Worm (Caenorhabditis elegans) whole organism, L2 larva: ENCODE results near the gene T09A5.5.

Source experiments
- C34F6.9 ChIP-seq: fragments of 150-350 bp; optimal IDR thresholded peaks from 2 replicates; lab custom pipeline; 2014; ENCODE audit warnings: missing biosample characterization, missing genetic modification characterization
- F13H6.1 ChIP-seq: sonication (generic microtip); optimal IDR thresholded peaks from 2 replicates; lab custom pipeline; 2016; ENCODE audit warnings: missing genetic modification characterization, missing compliant biosample characterization
- R02D3.7 ChIP-seq: fragments of 150-350 bp; optimal IDR thresholded peaks from 2 replicates; lab custom pipeline; 2014; ENCODE audit warnings: missing biosample characterization, missing genetic modification characterization
- Y55F3AM.14 ChIP-seq: fragments of 200-800 bp; sonication (Bioruptor generic); optimal IDR thresholded peaks from 2 replicates; lab custom pipeline; 2018; ENCODE audit warnings: mild to moderate bottlenecking, missing genetic modification characterization, missing compliant biosample characterization
- ZK546.5 ChIP-seq: sonication (generic microtip); optimal IDR thresholded peaks from 2 replicates; lab custom pipeline; 2017; ENCODE audit warnings: missing biosample characterization, missing genetic modification characterization
- aly-2 ChIP-seq: fragments of 150-350 bp; optimal IDR thresholded peaks from 2 replicates; lab custom pipeline; 2014; ENCODE audit warnings: missing biosample characterization, missing genetic modification characterization
- ama-1 ChIP-seq: fragments of 150-350 bp; optimal IDR thresholded peaks from 2 replicates; lab custom pipeline; 2018; ENCODE audit warnings: inconsistent platforms
- blmp-1 ChIP-seq: sonication (generic microtip); optimal IDR thresholded peaks from 2 replicates; lab custom pipeline; 2017; ENCODE audit warnings: missing genetic modification characterization, mild to moderate bottlenecking, missing compliant biosample characterization, antibody characterized with exemption, moderate library complexity; ENCODE audit not compliant: insufficient read depth
- ceh-82 ChIP-seq: fragments of 150-350 bp; optimal IDR thresholded peaks from 2 replicates; lab custom pipeline; 2014; ENCODE audit warnings: missing biosample characterization, missing genetic modification characterization
- crh-2 ChIP-seq: sonication (generic microtip); optimal IDR thresholded peaks from 2 replicates; lab custom pipeline; 2017; ENCODE audit warnings: missing biosample characterization, missing genetic modification characterization
- dmd-4 ChIP-seq: sonication (generic microtip); optimal IDR thresholded peaks from 2 replicates; lab custom pipeline; 2017; ENCODE audit warnings: missing biosample characterization, missing genetic modification characterization
- egl-27 ChIP-seq: sonication (generic microtip); optimal IDR thresholded peaks from 3 replicates; lab custom pipeline; 2017; ENCODE audit warnings: missing biosample characterization, missing genetic modification reagents, missing genetic modification characterization
- elt-1 ChIP-seq: fragments of 150-350 bp; optimal IDR thresholded peaks from 2 replicates; lab custom pipeline; 2014; ENCODE audit warnings: missing biosample characterization, missing genetic modification characterization
- elt-3 ChIP-seq: sonication (generic microtip); optimal IDR thresholded peaks from 2 replicates; lab custom pipeline; 2017; ENCODE audit warnings: missing biosample characterization, missing genetic modification characterization
- fos-1 ChIP-seq: fragments of 150-350 bp; optimal IDR thresholded peaks from 2 replicates; lab custom pipeline; 2014; ENCODE audit warnings: missing biosample characterization, missing genetic modification characterization
- gmeb-1 ChIP-seq: fragments of 150-350 bp; optimal IDR thresholded peaks from 2 replicates; lab custom pipeline; 2014; ENCODE audit warnings: missing biosample characterization, missing genetic modification characterization
- lin-11 ChIP-seq: fragments of 150-350 bp; sonication (generic microtip); optimal IDR thresholded peaks from 2 replicates; lab custom pipeline; 2014; ENCODE audit warnings: missing biosample characterization, missing genetic modification characterization, inconsistent platforms, mixed read lengths
- lin-13 ChIP-seq: fragments of 150-350 bp; optimal IDR thresholded peaks from 2 replicates; lab custom pipeline; 2014; ENCODE audit warnings: missing biosample characterization, missing genetic modification reagents, missing genetic modification characterization
- lin-39 ChIP-seq: fragments of 150-350 bp; optimal IDR thresholded peaks from 2 replicates; lab custom pipeline; 2014; ENCODE audit warnings: missing biosample characterization, missing genetic modification reagents, missing genetic modification characterization
- lsy-2 ChIP-seq, 2 experiments: fragments of 150-350 bp in 1 of 2; sonication (generic microtip) in 1 of 2; optimal IDR thresholded peaks; 2 replicates each; lab custom pipeline; 2014 to 2017; ENCODE audit warnings: missing biosample characterization in 2 of 2, missing genetic modification characterization in 2 of 2
- mdl-1 ChIP-seq, 2 experiments: fragments of 150-350 bp in 1 of 2; sonication (generic microtip) in 1 of 2; optimal IDR thresholded peaks; 2 replicates each; lab custom pipeline; 2017; ENCODE audit warnings: missing biosample characterization in 2 of 2, missing genetic modification characterization in 2 of 2
- nhr-10 ChIP-seq: sonication (generic microtip); optimal IDR thresholded peaks from 2 replicates; lab custom pipeline; 2017; ENCODE audit warnings: missing biosample characterization, missing genetic modification characterization
- nhr-11 ChIP-seq: fragments of 150-350 bp; optimal IDR thresholded peaks from 2 replicates; lab custom pipeline; 2014; ENCODE audit warnings: missing biosample characterization, missing genetic modification characterization
- nhr-12 ChIP-seq: fragments of 150-350 bp; optimal IDR thresholded peaks from 2 replicates; lab custom pipeline; 2014; ENCODE audit warnings: missing biosample characterization, missing genetic modification characterization
- nhr-129 ChIP-seq: fragments of 150-350 bp; optimal IDR thresholded peaks from 2 replicates; lab custom pipeline; 2014; ENCODE audit warnings: missing biosample characterization, missing genetic modification characterization
- nhr-21 ChIP-seq: fragments of 150-350 bp; optimal IDR thresholded peaks from 2 replicates; lab custom pipeline; 2014; ENCODE audit warnings: missing biosample characterization, missing genetic modification characterization
- nhr-23 ChIP-seq: fragments of 150-350 bp; optimal IDR thresholded peaks from 2 replicates; lab custom pipeline; 2014; ENCODE audit warnings: missing biosample characterization, missing genetic modification reagents, missing genetic modification characterization
- nhr-237 ChIP-seq: fragments of 150-350 bp; optimal IDR thresholded peaks from 2 replicates; lab custom pipeline; 2014; ENCODE audit warnings: missing biosample characterization, missing genetic modification characterization
- nhr-6 ChIP-seq: fragments of 150-350 bp; optimal IDR thresholded peaks from 2 replicates; lab custom pipeline; 2014; ENCODE audit warnings: missing biosample characterization, missing genetic modification characterization
- nhr-77 ChIP-seq: fragments of 150-350 bp; optimal IDR thresholded peaks from 2 replicates; lab custom pipeline; 2014; ENCODE audit warnings: missing biosample characterization, missing genetic modification characterization
- peb-1 ChIP-seq: fragments of 150-350 bp; optimal IDR thresholded peaks from 2 replicates; lab custom pipeline; 2014; ENCODE audit warnings: missing biosample characterization, missing genetic modification characterization
- sem-4 ChIP-seq: fragments of 150-350 bp; optimal IDR thresholded peaks from 2 replicates; lab custom pipeline; 2014; ENCODE audit warnings: missing biosample characterization, missing genetic modification reagents, missing genetic modification characterization
- skn-1 ChIP-seq: sonication (generic microtip); optimal IDR thresholded peaks from 2 replicates; lab custom pipeline; 2017; ENCODE audit warnings: missing biosample characterization, missing genetic modification characterization
- sma-3 ChIP-seq: sonication (generic microtip); optimal IDR thresholded peaks from 2 replicates; lab custom pipeline; 2016; ENCODE audit warnings: missing genetic modification reagents, missing genetic modification characterization, missing compliant biosample characterization
- sma-9 ChIP-seq, 2 experiments: fragments of 150-350 bp in 1 of 2; sonication (generic microtip) in 1 of 2; optimal IDR thresholded peaks; 2 replicates each; lab custom pipeline; 2014 to 2016; ENCODE audit warnings: missing genetic modification characterization in 2 of 2, mild to moderate bottlenecking in 1 of 2, missing biosample characterization in 1 of 2, missing compliant biosample characterization in 1 of 2, missing genetic modification reagents in 1 of 2, moderate library complexity in 1 of 2
- snpc-4 ChIP-seq: fragments of 150-350 bp; optimal IDR thresholded peaks from 2 replicates; lab custom pipeline; 2014; ENCODE audit warnings: missing biosample characterization, missing genetic modification characterization
- unc-39 ChIP-seq: fragments of 150-350 bp; optimal IDR thresholded peaks from 2 replicates; lab custom pipeline; 2014; ENCODE audit warnings: missing biosample characterization, missing genetic modification characterization
- unc-55 ChIP-seq: fragments of 150-350 bp; sonication (generic microtip); optimal IDR thresholded peaks from 3 replicates; lab custom pipeline; 2014; ENCODE audit warnings: missing biosample characterization, missing genetic modification reagents, missing genetic modification characterization
- unc-62 ChIP-seq: fragments of 150-350 bp; optimal IDR thresholded peaks from 2 replicates; lab custom pipeline; 2014; ENCODE audit warnings: missing biosample characterization, missing genetic modification reagents, missing genetic modification characterization
- zag-1 ChIP-seq: fragments of 150-350 bp; optimal IDR thresholded peaks from 2 replicates; lab custom pipeline; 2014; ENCODE audit warnings: missing biosample characterization, missing genetic modification characterization
- ztf-1 ChIP-seq: fragments of 200-800 bp; sonication (Bioruptor generic); conservative IDR thresholded peaks from 2 replicates; pipeline ENCODE4 v1.3.6; 2022; ENCODE audit warnings: missing genetic modification characterization, missing compliant biosample characterization
- ztf-4 ChIP-seq: fragments of 150-350 bp; optimal IDR thresholded peaks from 2 replicates; lab custom pipeline; 2014; ENCODE audit warnings: missing biosample characterization, missing genetic modification characterization

Gene T09A5.5

ce11 chrII:7891869-7892615 is 38.5 kb upstream of the T09A5.5 start (continued):
- TF ChIP-seq aly-2 (tag; lab: Kevin White, UChicago) (no peak), snpc-4 (tag; lab: Kevin White, UChicago) (peak; percentile 22), sem-4 (peak; percentile 70), nhr-237 (no peak), F13H6.1 (peak; percentile 60), nhr-6 (tag; lab: Kevin White, UChicago) (no peak)

- TF ChIP-seq zag-1 (tag; lab: Kevin White, UChicago) (no peak), fos-1 (peak; percentile 27), gmeb-1 (tag; lab: Kevin White, UChicago) (peak; percentile 1), unc-62 (GFP tag; lab: Kevin White, UChicago) (no peak), sem-4 (no peak), sma-9 (GFP tag; optimal IDR thresholded peaks at IDR 0.05; lab: Kevin White, UChicago) (peak; percentile 64), sma-9 (tag; optimal IDR thresholded peaks at IDR 0.05; lab: Kevin White, UChicago) (no peak), nhr-237 (no peak), lsy-2 (tag; optimal IDR thresholded peaks at IDR 0.05; lab: Kevin White, UChicago) (no peak), ama-1 (lab: Kevin White, UChicago) (no peak)
- TF ChIP-seq, all 48 proteins: peak for 3
Measured at ce11 chrII:7889321-7889720, 35.7 kb upstream of the T09A5.5 start.

- TF ChIP-seq C34F6.9 (tag; lab: Kevin White, UChicago) (peak; percentile 18), sma-9 (GFP tag; optimal IDR thresholded peaks at IDR 0.05; lab: Kevin White, UChicago) (peak; percentile 19), sma-9 (tag; optimal IDR thresholded peaks at IDR 0.05; lab: Kevin White, UChicago) (no peak), F13H6.1 (peak; percentile 40), nhr-129 (tag; lab: Kevin White, UChicago) (peak; percentile 57), crh-2 (tag; lab: Kevin White, UChicago) (peak; percentile 16), lin-13 (GFP tag; lab: Kevin White, UChicago) (no peak), skn-1 (tag; lab: Kevin White, UChicago) (peak; percentile 16), nhr-10 (tag; lab: Kevin White, UChicago) (no peak), lsy-2 (tag; optimal IDR thresholded peaks at IDR 0.05; lab: Kevin White, UChicago) (peak in 1 of 2 experiments; percentile 42)
Measured at ce11 chrII:7888759-7889158, 35.2 kb upstream of the T09A5.5 start.

ce11 chrII:7887295-7887694 is 33.7 kb upstream of the T09A5.5 start:
- TF ChIP-seq C34F6.9 (tag; lab: Kevin White, UChicago) (peak; percentile 88), lin-11 (tag; lab: Kevin White, UChicago) (peak; percentile 21), R02D3.7 (tag; lab: Kevin White, UChicago) (no peak), skn-1 (tag; lab: Kevin White, UChicago) (peak; percentile 28), elt-1 (tag; lab: Kevin White, UChicago) (no peak), nhr-6 (tag; lab: Kevin White, UChicago) (no peak), zag-1 (tag; lab: Kevin White, UChicago) (peak; percentile 83), unc-62 (GFP tag; lab: Kevin White, UChicago) (no peak), lin-39 (tag; lab: Kevin White, UChicago) (no peak), nhr-12 (no peak), lin-13 (GFP tag; lab: Kevin White, UChicago) (peak; percentile 17), gmeb-1 (tag; lab: Kevin White, UChicago) (no peak), egl-27 (tag; lab: Kevin White, UChicago) (no peak), Y55F3AM.14 (GFP tag; lab: Kevin White, UChicago) (no peak), peb-1 (no peak), crh-2 (tag; lab: Kevin White, UChicago) (peak; percentile 85), unc-39 (no peak), ceh-82 (no peak), ama-1 (lab: Kevin White, UChicago) (peak; percentile 41), dmd-4 (tag; lab: Kevin White, UChicago) (no peak), sma-3 (no peak), ZK546.5 (tag; lab: Kevin White, UChicago) (no peak), lsy-2 (tag; optimal IDR thresholded peaks at IDR 0.05; lab: Kevin White, UChicago) (peak in 1 of 2 experiments; percentile 77), elt-3 (tag; lab: Kevin White, UChicago) (no peak), mdl-1 (tag; optimal IDR thresholded peaks at IDR 0.05; lab: Kevin White, UChicago) (no peak), nhr-129 (tag; lab: Kevin White, UChicago) (peak; percentile 92), fos-1 (peak; percentile 58), aly-2 (tag; lab: Kevin White, UChicago) (no peak), blmp-1 (no peak), nhr-23 (tag; lab: Kevin White, UChicago) (no peak), nhr-11 (no peak), nhr-237 (no peak), ztf-1 (GFP tag; lab: Robert Waterston, UW) (no peak), unc-55 (GFP tag; lab: Kevin White, UChicago) (peak; percentile 44), sem-4 (no peak), sma-9 (GFP tag; optimal IDR thresholded peaks at IDR 0.05; lab: Kevin White, UChicago) (peak; percentile 40), sma-9 (tag; optimal IDR thresholded peaks at IDR 0.05; lab: Kevin White, UChicago) (no peak), nhr-77 (tag; lab: Kevin White, UChicago) (no peak), nhr-10 (tag; lab: Kevin White, UChicago) (no peak), nhr-21 (tag; lab: Kevin White, UChicago) (peak; percentile 6), ztf-4 (tag; lab: Kevin White, UChicago) (peak; percentile 75), snpc-4 (tag; lab: Kevin White, UChicago) (no peak)
